Fruit fly (Drosophila melanogaster): ENCODE results near the gene Surf4.

Surf4 gene

DNA sequence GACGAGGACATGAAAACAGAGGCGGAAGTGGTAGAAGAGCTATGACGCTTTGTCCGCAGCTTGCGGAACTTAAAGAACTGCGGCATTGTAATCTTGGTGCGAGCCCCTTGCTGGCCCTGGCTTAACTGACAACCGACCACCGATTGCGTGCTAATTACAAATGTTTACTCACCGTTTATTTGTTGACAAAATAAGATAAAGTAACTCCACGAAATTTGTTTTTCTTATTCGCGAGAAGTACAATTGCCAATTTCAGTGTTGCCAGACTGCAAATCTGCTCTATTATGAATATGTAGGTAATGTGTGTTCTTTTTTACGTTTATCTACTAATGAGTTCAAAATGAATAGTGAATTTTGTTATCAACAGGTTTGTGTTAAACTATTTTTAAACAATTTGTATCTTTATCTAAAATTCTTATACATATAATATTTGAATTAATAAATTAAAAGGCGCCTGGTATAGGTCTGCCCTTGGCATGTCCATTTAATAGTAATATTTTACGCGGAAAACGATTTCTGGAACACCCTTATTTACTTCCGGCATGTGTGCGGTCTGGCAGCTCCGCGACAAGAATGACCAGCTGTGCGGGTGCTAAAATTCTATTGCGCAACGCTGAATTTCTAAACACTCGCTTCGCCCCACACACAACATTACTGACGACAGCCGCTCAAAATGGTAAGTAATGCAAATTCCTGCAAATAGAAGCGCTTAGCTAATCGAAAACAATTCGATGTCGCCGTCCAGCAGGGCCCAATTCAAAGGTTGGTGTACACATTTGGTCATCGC, 10.9 kb upstream of the Surf4 start, which contains the start of the genes Atg4b and Hibch (continued):
- TF ChIP-seq dac (GFP tag; optimal IDR thresholded peaks at IDR 0.05) (peak; percentile 72), CG6163 (GFP tag; IDR thresholded peaks at IDR 0.05) (peak; percentile 68; the same call in 2 of the 3 replicates), fd85E (GFP tag; optimal IDR thresholded peaks at IDR 0.05) (no peak), CG6792 (GFP tag; optimal IDR thresholded peaks at IDR 0.05) (peak; percentile 77), CG8632 (GFP tag; optimal IDR thresholded peaks at IDR 0.05) (peak; percentile 73), Gug (GFP tag; IDR thresholded peaks at IDR 0.05) (peak; percentile 83), cyc (GFP tag; optimal IDR thresholded peaks at IDR 0.05) (peak; percentile 83), CG11294 (GFP tag; IDR thresholded peaks at IDR 0.05) (peak; percentile 67; the same call in 1 of the 2 replicates), Eip75B (GFP tag; optimal IDR thresholded peaks at IDR 0.05) (no peak), pdm3 (GFP tag; optimal IDR thresholded peaks at IDR 0.05) (no peak), CG3032 (tag; optimal IDR thresholded peaks at IDR 0.05) (peak; percentile 91), CG16779 (tag; optimal IDR thresholded peaks at IDR 0.05) (no peak), CG32006 (GFP tag; optimal IDR thresholded peaks at IDR 0.05) (peak; percentile 84), topi (GFP tag; optimal IDR thresholded peaks at IDR 0.05) (peak; percentile 62), CG8319 (GFP tag; optimal IDR thresholded peaks at IDR 0.05) (peak; percentile 70), CG31627 (GFP tag; optimal IDR thresholded peaks at IDR 0.05) (peak; percentile 61)

DNA sequence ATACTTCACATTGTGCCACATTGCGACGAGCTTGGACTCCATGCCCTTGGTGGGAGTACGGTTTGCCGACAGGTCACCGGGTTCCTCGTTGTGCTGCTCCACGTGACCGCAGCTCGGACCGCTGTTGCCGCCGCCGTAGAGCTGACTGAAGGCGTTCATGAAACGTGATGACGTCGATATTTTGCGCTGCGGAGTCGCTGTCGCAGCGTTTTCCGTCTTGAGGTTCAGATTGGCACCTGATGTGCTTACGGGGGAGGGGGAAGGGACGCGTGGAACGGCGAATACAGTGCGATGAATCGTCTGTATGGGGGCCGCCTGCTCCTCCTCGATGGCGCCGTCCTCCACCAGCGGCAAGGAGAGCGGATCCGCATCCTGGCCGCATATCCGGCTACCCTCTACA, 10.2 kb upstream of the Surf4 start:
- TF ChIP-seq Eip75B (GFP tag; optimal IDR thresholded peaks at IDR 0.05) = no peak
- TF ChIP-seq CG6854 (GFP tag; optimal IDR thresholded peaks at IDR 0.05) = no peak
- TF ChIP-seq Blimp-1 (GFP tag; optimal IDR thresholded peaks at IDR 0.05) = no peak
- TF ChIP-seq CG31627 (GFP tag; optimal IDR thresholded peaks at IDR 0.05) = no peak
- no peak for TF ChIP-seq CG15336 (GFP tag; IDR thresholded peaks at IDR 0.05)
- TF ChIP-seq CG11762 (GFP tag; optimal IDR thresholded peaks at IDR 0.05; ENCODE audit: insufficient read depth) = no peak
- no peak for TF ChIP-seq CG11902 (GFP tag; optimal IDR thresholded peaks at IDR 0.05)
- no peak for TF ChIP-seq ss (GFP tag; optimal IDR thresholded peaks at IDR 0.05)
- TF ChIP-seq pdm3 (GFP tag; optimal IDR thresholded peaks at IDR 0.05) = no peak
- no peak for TF ChIP-seq CG4318 (GFP tag; optimal IDR thresholded peaks at IDR 0.05)
- no peak for TF ChIP-seq svp (GFP tag)
- no peak for TF ChIP-seq Ets21C (GFP tag; optimal IDR thresholded peaks at IDR 0.05)
- TF ChIP-seq fkh (GFP tag; optimal IDR thresholded peaks at IDR 0.05) = no peak
- TF ChIP-seq Gug (GFP tag; IDR thresholded peaks at IDR 0.05) = no peak
- no peak for TF ChIP-seq CG6276 (GFP tag; optimal IDR thresholded peaks at IDR 0.05)
- no peak for TF ChIP-seq CG34406 (GFP tag; optimal IDR thresholded peaks at IDR 0.05)

DNA sequence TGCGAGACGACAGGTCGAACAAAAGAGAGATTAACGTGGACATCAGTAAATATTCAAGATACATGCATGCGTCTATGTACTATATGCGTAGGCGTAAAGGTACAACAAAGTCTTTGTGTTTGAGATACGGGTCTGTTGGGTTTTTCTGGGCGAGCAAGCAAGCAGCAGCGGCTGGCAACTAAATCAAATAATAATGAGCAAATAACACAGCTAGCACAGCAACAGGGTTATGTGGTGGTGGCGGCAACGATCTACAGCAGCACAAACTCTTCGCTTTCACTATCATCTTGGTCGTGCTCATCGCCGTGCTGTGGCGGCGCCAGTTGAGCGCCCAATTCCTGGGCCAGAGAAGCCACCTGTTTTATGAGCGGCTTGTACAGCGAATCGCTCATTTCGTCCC, 8.0 kb upstream of the Surf4 start:
- TF ChIP-seq CG6276 (GFP tag; optimal IDR thresholded peaks at IDR 0.05) = no peak
- TF ChIP-seq cyc (GFP tag; optimal IDR thresholded peaks at IDR 0.05) = no peak
- no peak for TF ChIP-seq dac (GFP tag; optimal IDR thresholded peaks at IDR 0.05)
- TF ChIP-seq CG6854 (GFP tag; optimal IDR thresholded peaks at IDR 0.05) = no peak
- TF ChIP-seq CG10631 (GFP tag; optimal IDR thresholded peaks at IDR 0.05) = no peak
- TF ChIP-seq net (GFP tag; optimal IDR thresholded peaks at IDR 0.05) = no peak
- no peak for TF ChIP-seq CG3919 (GFP tag; optimal IDR thresholded peaks at IDR 0.05)
- peak; percentile 93 for TF ChIP-seq fkh (GFP tag; optimal IDR thresholded peaks at IDR 0.05)
- TF ChIP-seq OdsH (GFP tag; optimal IDR thresholded peaks at IDR 0.05) = no peak

DNA sequence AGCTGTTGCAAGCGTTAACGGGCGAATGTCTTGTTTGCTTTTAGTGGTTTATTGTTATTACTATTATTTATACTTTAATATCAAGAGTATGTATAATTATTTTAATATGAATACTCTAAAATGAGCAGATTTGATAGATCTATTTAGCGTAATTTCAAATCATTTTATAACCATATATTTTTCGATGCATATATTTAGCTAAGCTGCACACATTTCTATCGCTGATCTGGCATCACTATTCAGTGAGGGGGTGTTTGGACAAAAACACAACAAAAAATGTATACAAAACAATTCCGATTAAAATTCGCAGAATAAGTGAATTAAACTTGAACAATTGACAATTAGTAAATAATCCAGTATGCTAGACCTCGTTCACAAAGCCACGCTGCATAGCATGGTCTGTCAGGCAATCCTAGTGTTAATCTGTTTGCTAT, 5.0 kb upstream of the Surf4 start, which contains the start of the genes Trs33 and Tmtc4:
TSS of gene Trs33 (minus strand) at position 3 of the 434 bp plus-strand sequence.
TSS of gene Tmtc4 (plus strand) at position 233 of the 434 bp plus-strand sequence.
- TF ChIP-seq CG8632 (GFP tag; optimal IDR thresholded peaks at IDR 0.05) = no peak
- peak; percentile 96 for TF ChIP-seq fkh (GFP tag; optimal IDR thresholded peaks at IDR 0.05)
- TF ChIP-seq CG4318 (GFP tag; optimal IDR thresholded peaks at IDR 0.05) = no peak
- no peak for TF ChIP-seq achi (GFP tag; optimal IDR thresholded peaks at IDR 0.05)
- no peak for TF ChIP-seq CG8119 (GFP tag; IDR thresholded peaks at IDR 0.05)
- no peak for TF ChIP-seq net (GFP tag; optimal IDR thresholded peaks at IDR 0.05)
- TF ChIP-seq cyc (GFP tag; optimal IDR thresholded peaks at IDR 0.05) = peak; percentile 36
- TF ChIP-seq CG11294 (GFP tag; IDR thresholded peaks at IDR 0.05) = no peak
- TF ChIP-seq dsx (GFP tag; optimal IDR thresholded peaks at IDR 0.05; ENCODE audit: poor library complexity, severe bottlenecking) = peak; percentile 7
- peak; percentile 24 for TF ChIP-seq CG34406 (GFP tag; optimal IDR thresholded peaks at IDR 0.05)
- peak; percentile 10 for TF ChIP-seq CG31627 (GFP tag; optimal IDR thresholded peaks at IDR 0.05)
- no peak for TF ChIP-seq fd85E (GFP tag; optimal IDR thresholded peaks at IDR 0.05)
- TF ChIP-seq topi (GFP tag; optimal IDR thresholded peaks at IDR 0.05) = peak; percentile 25
- TF ChIP-seq CG3032 (tag; optimal IDR thresholded peaks at IDR 0.05) = peak; percentile 54
- peak; percentile 35 for TF ChIP-seq Ets96B (tag; optimal IDR thresholded peaks at IDR 0.05)
- TF ChIP-seq Sox14 (GFP tag; optimal IDR thresholded peaks at IDR 0.05) = peak; percentile 44
- no peak for TF ChIP-seq CG6808 (GFP tag; optimal IDR thresholded peaks at IDR 0.05)
- TF ChIP-seq CG10669 (GFP tag; optimal IDR thresholded peaks at IDR 0.05) = peak; percentile 30
- TF ChIP-seq CG15336 (GFP tag; IDR thresholded peaks at IDR 0.05) = peak; percentile 29; the same call in 1 of the 2 replicates
- no peak for TF ChIP-seq Lpt (GFP tag; optimal IDR thresholded peaks at IDR 0.05)
- no peak for TF ChIP-seq CG16779 (tag; optimal IDR thresholded peaks at IDR 0.05)
- no peak for TF ChIP-seq CG6276 (GFP tag; optimal IDR thresholded peaks at IDR 0.05)
- peak; percentile 54 for TF ChIP-seq esn (GFP tag; optimal IDR thresholded peaks at IDR 0.05)
- peak; percentile 75 for TF ChIP-seq Eip78C (GFP tag)
- no peak for TF ChIP-seq OdsH (GFP tag; optimal IDR thresholded peaks at IDR 0.05)

All from whole organism, prepupa.